Worm (Caenorhabditis elegans) whole organism, midembryonic: ENCODE measurements around the gene T08A9.13.

Experiments used
- T22C8.4 ChIP-seq: fragments of 200-800 bp; sonication (Bioruptor generic); IDR thresholded peaks from 2 replicates; pipeline ENCODE4 v1.3.6; 2022; ENCODE audit warnings: missing genetic modification characterization, missing compliant biosample characterization
- ztf-23 ChIP-seq: fragments of 200-800 bp; sonication (Bioruptor generic); IDR thresholded peaks from 2 replicates; pipeline ENCODE4 v1.3.6; 2022; ENCODE audit warnings: missing genetic modification reagents, missing genetic modification characterization, missing compliant biosample characterization

DNA sequence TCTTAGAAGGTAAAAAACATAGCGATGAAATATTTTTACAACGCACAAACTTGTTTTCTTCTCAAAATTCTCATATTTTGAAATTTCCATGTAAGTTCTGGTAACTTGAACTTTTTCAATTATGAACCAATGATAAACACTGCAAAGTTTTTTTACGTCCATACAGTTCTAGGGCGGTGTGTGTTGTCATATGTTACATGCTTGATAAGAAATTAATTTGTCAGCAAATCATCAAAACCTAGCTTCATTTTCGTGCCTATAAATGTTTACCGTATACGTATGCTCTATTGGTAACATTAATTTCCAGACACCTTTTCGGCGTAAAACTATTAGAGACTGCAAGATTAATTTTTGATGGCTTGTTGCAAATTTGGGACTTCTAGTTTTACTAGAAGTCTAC is 21.0 kb upstream of the T08A9.13 start:
- TF ChIP-seq ztf-23 (GFP tag; lab: Robert Waterston, UW) = no peak
- TF ChIP-seq T22C8.4 = no peak
